Worm (Caenorhabditis elegans) whole organism, L2 larva: ENCODE results near the gene Y50E8A.2.

Experiments
- Y55F3AM.14 ChIP-seq: fragments of 200-800 bp; sonication (Bioruptor generic); optimal IDR thresholded peaks from 2 replicates; lab custom pipeline; 2018; ENCODE audit warnings: mild to moderate bottlenecking, missing genetic modification characterization, missing compliant biosample characterization
- ceh-82 ChIP-seq: fragments of 150-350 bp; optimal IDR thresholded peaks from 2 replicates; lab custom pipeline; 2014; ENCODE audit warnings: missing biosample characterization, missing genetic modification characterization
- crh-2 ChIP-seq: sonication (generic microtip); optimal IDR thresholded peaks from 2 replicates; lab custom pipeline; 2017; ENCODE audit warnings: missing biosample characterization, missing genetic modification characterization
- elt-3 ChIP-seq: sonication (generic microtip); optimal IDR thresholded peaks from 2 replicates; lab custom pipeline; 2017; ENCODE audit warnings: missing biosample characterization, missing genetic modification characterization
- gmeb-1 ChIP-seq: fragments of 150-350 bp; optimal IDR thresholded peaks from 2 replicates; lab custom pipeline; 2014; ENCODE audit warnings: missing biosample characterization, missing genetic modification characterization
- lin-13 ChIP-seq: fragments of 150-350 bp; optimal IDR thresholded peaks from 2 replicates; lab custom pipeline; 2014; ENCODE audit warnings: missing biosample characterization, missing genetic modification reagents, missing genetic modification characterization
- mdl-1 ChIP-seq, 2 experiments: fragments of 150-350 bp in 1 of 2; sonication (generic microtip) in 1 of 2; optimal IDR thresholded peaks; 2 replicates each; lab custom pipeline; 2017; ENCODE audit warnings: missing biosample characterization in 2 of 2, missing genetic modification characterization in 2 of 2
- nhr-237 ChIP-seq: fragments of 150-350 bp; optimal IDR thresholded peaks from 2 replicates; lab custom pipeline; 2014; ENCODE audit warnings: missing biosample characterization, missing genetic modification characterization
- nhr-77 ChIP-seq: fragments of 150-350 bp; optimal IDR thresholded peaks from 2 replicates; lab custom pipeline; 2014; ENCODE audit warnings: missing biosample characterization, missing genetic modification characterization
- ztf-1 ChIP-seq: fragments of 200-800 bp; sonication (Bioruptor generic); conservative IDR thresholded peaks from 2 replicates; pipeline ENCODE4 v1.3.6; 2022; ENCODE audit warnings: missing genetic modification characterization, missing compliant biosample characterization
- ztf-11 ChIP-seq: sonication (generic microtip); optimal IDR thresholded peaks from 2 replicates; lab custom pipeline; 2017; ENCODE audit warnings: missing biosample characterization, missing genetic modification characterization
- ztf-4 ChIP-seq: fragments of 150-350 bp; optimal IDR thresholded peaks from 2 replicates; lab custom pipeline; 2014; ENCODE audit warnings: missing biosample characterization, missing genetic modification characterization

DNA sequence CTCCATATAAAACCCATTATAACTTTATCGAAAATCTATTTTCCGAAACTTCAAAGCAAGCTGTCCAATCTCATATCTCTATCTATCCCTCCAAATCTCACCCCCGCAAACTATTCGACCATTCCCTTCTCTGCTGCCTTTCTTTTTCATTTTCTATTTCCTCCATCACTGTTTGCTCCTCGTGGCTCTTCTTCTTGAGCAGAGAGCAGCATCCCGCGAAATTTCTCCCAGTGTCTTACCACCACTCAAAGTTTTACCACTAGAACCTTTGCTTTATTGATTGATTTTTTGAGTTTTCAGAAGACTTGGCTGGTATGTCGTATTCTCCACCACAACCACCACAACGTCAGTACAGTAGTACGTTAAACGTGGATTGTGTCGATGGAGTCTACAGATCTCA is 689 bp upstream of the Y50E8A.2 start, which contains the start of gene oig-3:
- no peak for TF ChIP-seq ceh-82
- no peak for TF ChIP-seq gmeb-1
- TF ChIP-seq crh-2 (tag; lab: Kevin White, UChicago), result no peak
- no peak for TF ChIP-seq mdl-1 (tag; optimal IDR thresholded peaks at IDR 0.05; lab: Kevin White, UChicago)
- no peak for TF ChIP-seq elt-3 (tag; lab: Kevin White, UChicago)
- TF ChIP-seq ztf-11 (tag; lab: Kevin White, UChicago), result no peak
- no peak for TF ChIP-seq ztf-4 (tag; lab: Kevin White, UChicago)
- no peak for TF ChIP-seq Y55F3AM.14 (GFP tag; lab: Kevin White, UChicago)
- no peak for TF ChIP-seq nhr-237 (tag; lab: Kevin White, UChicago)
- no peak for TF ChIP-seq lin-13 (GFP tag; lab: Kevin White, UChicago)
- no peak for TF ChIP-seq nhr-77 (tag; lab: Kevin White, UChicago)
- no peak for TF ChIP-seq ztf-1 (GFP tag; lab: Robert Waterston, UW)
